Fruit fly (Drosophila melanogaster): ENCODE data around the gene CG7326.

The CG7326 gene

DNA sequence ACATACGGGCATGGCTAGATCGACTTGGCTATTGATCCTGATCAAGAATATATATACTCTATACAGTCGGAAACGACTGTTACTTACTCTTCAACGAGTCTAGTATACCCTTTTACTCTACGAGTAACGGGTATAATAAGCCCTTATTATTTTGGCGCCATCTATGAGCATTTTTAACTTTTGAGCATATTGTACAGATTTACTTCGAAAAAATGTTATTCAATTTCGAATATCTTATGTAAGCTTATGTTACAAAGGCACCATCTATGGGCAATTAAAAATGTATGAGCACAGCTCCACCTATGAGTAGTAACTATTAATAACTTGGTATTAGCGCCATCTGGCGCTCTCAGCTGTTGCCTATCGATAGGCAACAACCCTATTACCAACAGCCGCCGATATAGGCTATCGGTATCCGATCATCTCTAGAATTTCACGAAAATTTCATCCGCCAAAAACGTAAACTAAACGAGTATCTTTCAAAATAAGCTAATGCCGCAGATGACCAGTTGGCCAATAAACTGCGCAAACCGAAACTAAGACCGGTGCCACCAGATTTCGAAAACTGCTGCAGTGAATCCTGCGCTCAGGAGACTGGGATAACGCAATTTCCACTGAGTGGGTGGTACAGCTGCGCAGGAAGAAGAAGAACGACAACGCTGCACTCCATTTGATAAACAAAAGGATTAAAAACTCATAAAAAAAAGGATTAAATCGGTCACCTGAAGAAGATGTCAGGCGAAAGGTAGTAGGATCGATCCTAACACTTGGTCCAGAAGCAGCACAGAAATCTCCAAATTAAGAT lies 20.1 kb downstream of the CG7326 start, which contains the start of gene htk (continued):
- TF ChIP-seq E2f1 (GFP tag; IDR thresholded peaks at IDR 0.05) (peak; percentile 79), HLH54F (GFP tag; optimal IDR thresholded peaks at IDR 0.05) (peak; percentile 65), Lhr (GFP tag; optimal IDR thresholded peaks at IDR 0.05) (peak; percentile 87), bsh (GFP tag; optimal IDR thresholded peaks at IDR 0.05) (peak in 1 of 2 experiments; percentile 41), CG15696 (tag; optimal IDR thresholded peaks at IDR 0.05) (peak; percentile 78), tap (tag; optimal IDR thresholded peaks at IDR 0.05) (no peak), Mrtf (GFP tag; IDR thresholded peaks at IDR 0.05) (peak; percentile 69; the same call in 1 of the 3 replicates), pfk (GFP tag; optimal IDR thresholded peaks at IDR 0.05) (peak; percentile 31), CG14050 (GFP tag; IDR thresholded peaks at IDR 0.05) (no peak), insv (GFP tag; optimal IDR thresholded peaks at IDR 0.05) (peak in 1 of 2 experiments; percentile 71), CG13123 (GFP tag; optimal IDR thresholded peaks at IDR 0.05) (peak; percentile 28), CG4360 (GFP tag; IDR thresholded peaks at IDR 0.05) (no peak), sob (GFP tag; IDR thresholded peaks at IDR 0.05) (peak; percentile 79), pho (GFP tag; optimal IDR thresholded peaks at IDR 0.05) (peak; percentile 71), Dek (tag; optimal IDR thresholded peaks at IDR 0.05) (peak; percentile 57), Bteb2 (GFP tag; optimal IDR thresholded peaks at IDR 0.05) (peak; percentile 40)

DNA sequence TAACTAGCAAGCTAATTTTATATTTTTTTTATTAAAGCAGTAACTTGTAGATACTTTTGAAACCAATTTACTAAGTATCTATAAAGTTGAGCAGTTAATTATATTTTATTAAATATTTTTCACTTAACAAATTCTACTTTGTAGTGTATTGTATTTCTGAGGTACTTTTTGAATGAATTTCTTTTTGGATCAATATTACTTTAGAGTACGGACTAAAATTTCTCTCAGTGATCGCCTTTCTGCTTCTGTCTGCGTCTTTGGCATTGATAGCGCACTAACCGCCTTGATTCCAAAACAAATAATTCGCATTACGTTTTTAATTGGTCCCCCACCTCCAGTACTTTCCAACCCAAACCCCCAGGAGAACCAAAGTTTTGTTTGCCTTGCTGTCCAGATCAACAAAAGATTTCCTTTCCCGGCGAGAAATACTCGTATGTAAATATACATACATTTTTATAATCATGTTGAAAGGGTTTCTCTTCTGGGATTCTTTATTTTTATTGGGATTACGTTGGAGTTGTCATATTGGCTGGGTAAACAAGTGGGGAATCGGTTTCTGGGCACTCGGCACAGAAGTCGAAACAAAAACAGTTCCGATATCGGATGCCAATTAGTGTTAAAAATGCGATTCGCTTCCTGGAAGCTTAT lies 24.5 kb downstream of the CG7326 start:
- no peak for TF ChIP-seq nerfin-1 (tag; optimal IDR thresholded peaks at IDR 0.05)
- no peak for TF ChIP-seq prd (optimal IDR thresholded peaks at IDR 0.05)
- TF ChIP-seq prd (GFP tag; IDR thresholded peaks at IDR 0.05), result no peak
- TF ChIP-seq CG11723 (GFP tag; optimal IDR thresholded peaks at IDR 0.05), result no peak
- TF ChIP-seq eyg (GFP tag; optimal IDR thresholded peaks at IDR 0.05), result no peak
- TF ChIP-seq chn (GFP tag; optimal IDR thresholded peaks at IDR 0.05), result no peak
- TF ChIP-seq CG4328 (GFP tag; optimal IDR thresholded peaks at IDR 0.05), result no peak
- TF ChIP-seq CG4707 (GFP tag; optimal IDR thresholded peaks at IDR 0.05), result peak; percentile 17
- no peak for TF ChIP-seq CG17612 (GFP tag; IDR thresholded peaks at IDR 0.05)
- peak; percentile 35; the same call in 1 of the 3 replicates for TF ChIP-seq CG17361 (GFP tag; IDR thresholded peaks at IDR 0.05)
- TF ChIP-seq dm (GFP tag; optimal IDR thresholded peaks at IDR 0.05), result no peak
- TF ChIP-seq CG11695 (GFP tag; IDR thresholded peaks at IDR 0.05), result no peak
- peak; percentile 9 for TF ChIP-seq gem (tag; optimal IDR thresholded peaks at IDR 0.05)
- TF ChIP-seq CG9817 (tag; optimal IDR thresholded peaks at IDR 0.05), result no peak
- TF ChIP-seq CG18619 (GFP tag; optimal IDR thresholded peaks at IDR 0.05), result no peak
- no peak for TF ChIP-seq CG15479 (GFP tag; optimal IDR thresholded peaks at IDR 0.05)
- TF ChIP-seq CG15514 (GFP tag; optimal IDR thresholded peaks at IDR 0.05), result no peak
- TF ChIP-seq CG42726 (GFP tag; IDR thresholded peaks at IDR 0.05; ENCODE audit: partially characterized antibody), result no peak
- peak; percentile 61 for TF ChIP-seq sens (GFP tag)
- TF ChIP-seq Blimp-1 (GFP tag; optimal IDR thresholded peaks at IDR 0.05), result peak; percentile 2
- TF ChIP-seq CG10462 (GFP tag; optimal IDR thresholded peaks at IDR 0.05), result no peak
- TF ChIP-seq gce (GFP tag; IDR thresholded peaks at IDR 0.05), result no peak
- TF ChIP-seq CG10959 (GFP tag; IDR thresholded peaks at IDR 0.05), result no peak
- no peak for TF ChIP-seq Sox100B (GFP tag; optimal IDR thresholded peaks at IDR 0.05)
- TF ChIP-seq Ada2b (GFP tag; IDR thresholded peaks at IDR 0.05), result no peak
- TF ChIP-seq schlank (tag; optimal IDR thresholded peaks at IDR 0.05), result no peak
- TF ChIP-seq Atf6 (GFP tag; IDR thresholded peaks at IDR 0.05), result no peak
- TF ChIP-seq Dip2 (GFP tag; IDR thresholded peaks at IDR 0.05), result no peak
- TF ChIP-seq Hr51 (GFP tag; optimal IDR thresholded peaks at IDR 0.05), result no peak
- TF ChIP-seq PHDP (tag; optimal IDR thresholded peaks at IDR 0.05), result peak; percentile 17
- TF ChIP-seq CG16815 (GFP tag; optimal IDR thresholded peaks at IDR 0.05), result no peak
- no peak for TF ChIP-seq CG8944 (GFP tag; optimal IDR thresholded peaks at IDR 0.05)
